Fruit fly (Drosophila melanogaster) whole organism, embryonic: Measurements from ENCODE around the gene vih.

Source experiments
- Ada2b ChIP-seq: fragments of 200-800 bp; sonication (Bioruptor generic); IDR thresholded peaks from 2 replicates; pipeline ENCODE4 v1.3.6; 2022; ENCODE audit warnings: missing biosample characterization, missing genetic modification characterization
- CG10147 ChIP-seq: fragments of 200-800 bp; sonication (Bioruptor generic); optimal IDR thresholded peaks from 2 replicates; lab custom pipeline; 2019; ENCODE audit warnings: missing biosample characterization, mild to moderate bottlenecking, missing genetic modification characterization, moderate library complexity
- CG10209 ChIP-seq: fragments of 200-800 bp; sonication (Bioruptor generic); optimal IDR thresholded peaks from 3 replicates; lab custom pipeline; 2017; ENCODE audit warnings: missing biosample characterization, mild to moderate bottlenecking, missing genetic modification characterization, missing genetic modification reagents
- CG10654 ChIP-seq: fragments of 200-800 bp; sonication (Bioruptor generic); optimal IDR thresholded peaks from 2 replicates; lab custom pipeline; 2016; ENCODE audit warnings: missing biosample characterization, missing genetic modification characterization
- CG11247 ChIP-seq: fragments of 200-800 bp; sonication (Bioruptor generic); IDR thresholded peaks from 2 replicates; pipeline ENCODE4 v1.3.6; 2022; ENCODE audit warnings: missing biosample characterization, missing genetic modification characterization
- CG11695 ChIP-seq: fragments of 200-800 bp; sonication (Bioruptor generic); IDR thresholded peaks from 3 replicates; pipeline ENCODE4 v1.3.6; 2022; ENCODE audit warnings: missing biosample characterization, missing genetic modification characterization
- CG12071 ChIP-seq: fragments of 200-800 bp; sonication (Bioruptor generic); optimal IDR thresholded peaks from 3 replicates; lab custom pipeline; 2018; ENCODE audit warnings: missing biosample characterization, mild to moderate bottlenecking, missing genetic modification characterization
- CG13287 ChIP-seq: fragments of 200-800 bp; sonication (Bioruptor generic); IDR thresholded peaks from 2 replicates; pipeline ENCODE4 v1.3.6; 2022; ENCODE audit warnings: missing biosample characterization, missing genetic modification characterization; ENCODE audit not compliant: partially characterized antibody
- CG1602 ChIP-seq: fragments of 200-800 bp; sonication (Bioruptor generic); optimal IDR thresholded peaks from 3 replicates; lab custom pipeline; 2016; ENCODE audit warnings: missing biosample characterization, missing genetic modification characterization
- CG17361 ChIP-seq: fragments of 200-800 bp; sonication (Bioruptor generic); IDR thresholded peaks from 3 replicates; pipeline ENCODE4 v1.3.6; 2022; ENCODE audit warnings: missing biosample characterization, missing genetic modification characterization
- CG17912 ChIP-seq: fragments of 200-800 bp; sonication (Bioruptor generic); optimal IDR thresholded peaks from 2 replicates; lab custom pipeline; 2018; ENCODE audit warnings: missing biosample characterization, mild to moderate bottlenecking, missing genetic modification characterization
- CG2202 ChIP-seq: fragments of 200-800 bp; sonication (Bioruptor generic); optimal IDR thresholded peaks from 2 replicates; lab custom pipeline; 2018; ENCODE audit warnings: missing biosample characterization, mild to moderate bottlenecking, missing genetic modification characterization
- CG31365 ChIP-seq: fragments of 200-800 bp; sonication (Bioruptor generic); optimal IDR thresholded peaks from 2 replicates; lab custom pipeline; 2018; ENCODE audit warnings: missing biosample characterization, mild to moderate bottlenecking, missing genetic modification characterization
- CG33557 ChIP-seq: fragments of 200-800 bp; sonication (Bioruptor generic); optimal IDR thresholded peaks from 2 replicates; lab custom pipeline; 2019; ENCODE audit warnings: missing biosample characterization, mild to moderate bottlenecking, missing genetic modification characterization, moderate library complexity
- CG34224 ChIP-seq: fragments of 200-800 bp; sonication (Bioruptor generic); IDR thresholded peaks from 3 replicates; pipeline ENCODE4 v1.3.6; 2022; ENCODE audit warnings: missing biosample characterization, missing genetic modification characterization; ENCODE audit not compliant: partially characterized antibody
- CG42726 ChIP-seq: fragments of 200-800 bp; sonication (Bioruptor generic); IDR thresholded peaks from 2 replicates; pipeline ENCODE4 v1.3.6; 2022; ENCODE audit warnings: missing biosample characterization, missing genetic modification characterization; ENCODE audit not compliant: partially characterized antibody
- CG5245 ChIP-seq: fragments of 200-800 bp; sonication (Bioruptor generic); optimal IDR thresholded peaks from 3 replicates; lab custom pipeline; 2016; ENCODE audit warnings: missing biosample characterization, missing genetic modification characterization
- CG5953 ChIP-seq: fragments of 200-800 bp; sonication (Bioruptor generic); IDR thresholded peaks from 2 replicates; pipeline ENCODE4 v1.3.6; 2022; ENCODE audit warnings: missing biosample characterization, missing genetic modification characterization
- CG6175 ChIP-seq: fragments of 200-800 bp; sonication (Bioruptor generic); IDR thresholded peaks from 3 replicates; pipeline ENCODE4 v1.3.6; 2022; ENCODE audit warnings: missing biosample characterization, missing genetic modification characterization
- CG6654 ChIP-seq: fragments of 200-800 bp; sonication (Bioruptor generic); optimal IDR thresholded peaks from 2 replicates; lab custom pipeline; 2017; ENCODE audit warnings: missing biosample characterization, mild to moderate bottlenecking, missing genetic modification characterization
- CG6791 ChIP-seq: fragments of 200-800 bp; sonication (Bioruptor generic); IDR thresholded peaks from 3 replicates; pipeline ENCODE4 v1.3.6; 2022; ENCODE audit warnings: missing biosample characterization, missing genetic modification characterization; ENCODE audit not compliant: partially characterized antibody
- CG8765 ChIP-seq: fragments of 200-800 bp; sonication (Bioruptor generic); IDR thresholded peaks from 2 replicates; pipeline ENCODE4 v1.3.6; 2022; ENCODE audit warnings: missing biosample characterization, missing genetic modification characterization
- CG9609 ChIP-seq: fragments of 200-800 bp; sonication (Bioruptor generic); optimal IDR thresholded peaks from 3 replicates; lab custom pipeline; 2016; ENCODE audit warnings: missing biosample characterization, missing genetic modification characterization
- CG9797 ChIP-seq: fragments of 200-800 bp; sonication (Bioruptor generic); optimal IDR thresholded peaks from 3 replicates; lab custom pipeline; 2018; ENCODE audit warnings: missing biosample characterization, mild to moderate bottlenecking, missing genetic modification characterization
- Camta ChIP-seq: fragments of 200-800 bp; sonication (Bioruptor generic); optimal IDR thresholded peaks from 2 replicates; lab custom pipeline; 2016; ENCODE audit warnings: missing biosample characterization, missing genetic modification characterization
- Chrac-16 ChIP-seq: fragments of 200-800 bp; sonication (Bioruptor generic); optimal IDR thresholded peaks from 3 replicates; lab custom pipeline; 2016; ENCODE audit warnings: missing biosample characterization, missing genetic modification characterization
- Dek ChIP-seq: fragments of 200-800 bp; sonication (Bioruptor generic); optimal IDR thresholded peaks from 3 replicates; lab custom pipeline; 2019; ENCODE audit warnings: missing biosample characterization, mild to moderate bottlenecking, missing genetic modification characterization, moderate library complexity
- Dp ChIP-seq: fragments of 200-800 bp; sonication (Bioruptor generic); optimal IDR thresholded peaks from 2 replicates; lab custom pipeline; 2018; ENCODE audit warnings: missing biosample characterization, mild to moderate bottlenecking, missing genetic modification characterization, moderate library complexity
- Fer3 ChIP-seq: fragments of 200-800 bp; sonication (Bioruptor generic); optimal IDR thresholded peaks from 2 replicates; lab custom pipeline; 2018; ENCODE audit warnings: missing biosample characterization, mild to moderate bottlenecking, missing genetic modification characterization, moderate library complexity
- HmgZ ChIP-seq: fragments of 200-800 bp; sonication (Bioruptor generic); optimal IDR thresholded peaks from 2 replicates; lab custom pipeline; 2018; ENCODE audit warnings: missing biosample characterization, mild to moderate bottlenecking, missing genetic modification characterization
- Hr39 ChIP-seq: fragments of >200 bp; optimal IDR thresholded peaks from 2 replicates; lab custom pipeline; 2017
- Lhr ChIP-seq: fragments of 200-800 bp; sonication (Bioruptor generic); optimal IDR thresholded peaks from 3 replicates; lab custom pipeline; 2017; ENCODE audit warnings: mild to moderate bottlenecking, missing biosample characterization, missing genetic modification reagents, missing genetic modification characterization
- Lpt ChIP-seq: fragments of >200 bp; optimal IDR thresholded peaks from 2 replicates; lab custom pipeline; 2018; ENCODE audit warnings: missing biosample characterization, missing genetic modification characterization
- Opbp ChIP-seq: fragments of 200-800 bp; sonication (Bioruptor generic); IDR thresholded peaks from 3 replicates; pipeline ENCODE4 v1.3.6; 2022; ENCODE audit warnings: missing biosample characterization, missing genetic modification characterization; ENCODE audit not compliant: partially characterized antibody
- Rfx ChIP-seq: fragments of 200-800 bp; sonication (Bioruptor generic); IDR thresholded peaks from 2 replicates; pipeline ENCODE4 v1.3.6; 2022; ENCODE audit warnings: missing biosample characterization, missing genetic modification characterization
- Ssrp ChIP-seq: fragments of 200-800 bp; sonication (Bioruptor generic); optimal IDR thresholded peaks from 2 replicates; lab custom pipeline; 2018; ENCODE audit warnings: missing biosample characterization, mild to moderate bottlenecking, missing genetic modification characterization, moderate library complexity
- Tbp ChIP-seq: fragments of >200 bp; optimal IDR thresholded peaks from 2 replicates; lab custom pipeline; 2018; ENCODE audit warnings: missing biosample characterization, missing genetic modification characterization
- ac ChIP-seq: fragments of 200-800 bp; sonication (Bioruptor generic); optimal IDR thresholded peaks from 3 replicates; lab custom pipeline; 2017; ENCODE audit warnings: missing biosample characterization, mild to moderate bottlenecking, missing genetic modification characterization
- bsh ChIP-seq, 2 experiments: fragments of 200-800 bp; sonication (Bioruptor generic); optimal IDR thresholded peaks; 2 replicates each; lab custom pipeline; 2017 to 2018; ENCODE audit warnings: mild to moderate bottlenecking in 2 of 2, missing biosample characterization in 2 of 2, missing genetic modification characterization in 2 of 2, moderate library complexity in 1 of 2
- cato ChIP-seq: fragments of 200-800 bp; sonication (Bioruptor generic); optimal IDR thresholded peaks from 2 replicates; lab custom pipeline; 2016; ENCODE audit warnings: missing biosample characterization, missing genetic modification characterization, borderline replicate concordance
- esg ChIP-seq: fragments of 200-800 bp; sonication (Bioruptor generic); conservative IDR thresholded peaks from 2 replicates; pipeline ENCODE4 v1.3.6; 2022; ENCODE audit warnings: missing biosample characterization, missing genetic modification characterization
- gce ChIP-seq: fragments of 200-800 bp; sonication (Bioruptor generic); IDR thresholded peaks from 3 replicates; pipeline ENCODE4 v1.3.6; 2022; ENCODE audit warnings: missing biosample characterization, missing genetic modification characterization
- gcm2 ChIP-seq: fragments of 200-800 bp; sonication (Bioruptor generic); optimal IDR thresholded peaks from 2 replicates; lab custom pipeline; 2016; ENCODE audit warnings: missing biosample characterization, missing genetic modification characterization
- lola ChIP-seq, 3 experiments: fragments of >200 bp in 2 of 3; fragments of 200-800 bp in 1 of 3; sonication (Bioruptor generic) in 1 of 3; optimal IDR thresholded peaks; 2 replicates each; lab custom pipeline; 2017 to 2019; ENCODE audit warnings: missing biosample characterization in 3 of 3, missing genetic modification characterization in 3 of 3, mild to moderate bottlenecking in 1 of 3, moderate library complexity in 1 of 3
- repo ChIP-seq: fragments of 200-800 bp; sonication (Bioruptor generic); optimal IDR thresholded peaks from 2 replicates; lab custom pipeline; 2016; ENCODE audit warnings: missing biosample characterization, missing genetic modification characterization
- scrt ChIP-seq: fragments of 200-800 bp; sonication (Bioruptor generic); optimal IDR thresholded peaks from 2 replicates; lab custom pipeline; 2018; ENCODE audit warnings: missing biosample characterization, mild to moderate bottlenecking, missing genetic modification characterization, moderate library complexity
- stc ChIP-seq: fragments of 200-800 bp; sonication (Bioruptor generic); IDR thresholded peaks from 2 replicates; pipeline ENCODE4 v1.3.6; 2022; ENCODE audit warnings: missing biosample characterization, missing genetic modification characterization
- ttk ChIP-seq: fragments of 200-800 bp; sonication (Bioruptor generic); IDR thresholded peaks from 2 replicates; pipeline ENCODE4 v2.1.2; 2022; ENCODE audit warnings: missing biosample characterization, missing genetic modification characterization
- unpg ChIP-seq: fragments of 200-800 bp; sonication (Bioruptor generic); optimal IDR thresholded peaks from 3 replicates; lab custom pipeline; 2018; ENCODE audit warnings: missing biosample characterization, mild to moderate bottlenecking, missing genetic modification characterization, moderate library complexity

Gene vih

dm6 chr3L:12526433-12527113, 22.5 kb downstream of the vih start, which contains the start of gene eIF2beta (continued):
- TF ChIP-seq Dek (no peak), Fer3 (tag; lab: Kevin White, UChicago) (peak; percentile 36), Ada2b (GFP tag; lab: Robert Waterston, UW) (no peak), CG10209 (GFP tag; lab: Kevin White, UChicago) (no peak), repo (no peak), stc (GFP tag; lab: Robert Waterston, UW) (peak; percentile 20; the same call in 1 of the 2 replicates), Chrac-16 (GFP tag; lab: Kevin White, UChicago) (peak; percentile 28), CG11247 (GFP tag; lab: Robert Waterston, UW) (no peak), Lhr (peak; percentile 47), CG10147 (GFP tag; lab: Kevin White, UChicago) (peak; percentile 31), Rfx (GFP tag; lab: Robert Waterston, UW) (peak; percentile 25; the same call in 1 of the 2 replicates), CG1602 (GFP tag; lab: Kevin White, UChicago) (no peak), CG6654 (GFP tag; lab: Kevin White, UChicago) (peak; percentile 30), CG9609 (no peak), CG9797 (GFP tag; lab: Kevin White, UChicago) (peak; percentile 91), Tbp (GFP tag; lab: Kevin White, UChicago) (no peak), unpg (GFP tag; lab: Kevin White, UChicago) (no peak), CG17361 (GFP tag; lab: Robert Waterston, UW) (peak; percentile 39; the same call in 1 of the 3 replicates), CG5953 (GFP tag; lab: Robert Waterston, UW) (no peak), CG42726 (GFP tag; lab: Robert Waterston, UW) (no peak), CG6175 (GFP tag; lab: Robert Waterston, UW) (no peak), Dp (GFP tag; lab: Kevin White, UChicago) (peak; percentile 31), gcm2 (GFP tag; lab: Kevin White, UChicago) (no peak), ac (GFP tag; lab: Kevin White, UChicago) (peak; percentile 38), gce (0 out of 3 replicates have a peak, but pooled peaks have one; percentile 39), CG10654 (GFP tag; lab: Kevin White, UChicago) (no peak), CG2202 (tag; lab: Kevin White, UChicago) (peak; percentile 20), cato (GFP tag; lab: Kevin White, UChicago) (no peak), HmgZ (tag; lab: Kevin White, UChicago) (no peak), Opbp (GFP tag; lab: Robert Waterston, UW) (no peak), CG11695 (no peak), CG8765 (GFP tag; lab: Robert Waterston, UW) (no peak), lola (GFP tag; optimal IDR thresholded peaks at IDR 0.05; lab: Kevin White, UChicago) (no peak), esg (GFP tag; lab: Robert Waterston, UW) (no peak), bsh (GFP tag; optimal IDR thresholded peaks at IDR 0.05; lab: Kevin White, UChicago) (peak in 1 of 2 experiments; percentile 20), Camta (peak; percentile 15), scrt (GFP tag; lab: Kevin White, UChicago) (peak; percentile 11), Lpt (GFP tag; lab: Kevin White, UChicago) (no peak), CG6791 (no peak), CG33557 (peak; percentile 29), CG17912 (peak; percentile 49), CG31365 (tag; lab: Kevin White, UChicago) (peak; percentile 42), ttk (no peak), CG13287 (peak; percentile 42; the same call in 1 of the 2 replicates), Hr39 (lab: Kevin White, UChicago) (no peak), CG5245 (GFP tag; lab: Kevin White, UChicago) (peak; percentile 57), Ssrp (no peak), CG12071 (GFP tag; lab: Kevin White, UChicago) (peak; percentile 66), CG34224 (GFP tag; lab: Robert Waterston, UW) (no peak)
